Fruit fly (Drosophila melanogaster) Kc167 (cell line): ENCODE data around the gene CG32032.

Source experiments
- Myc ChIP-seq: fragments of >200 bp; optimal IDR thresholded peaks from 2 replicates; lab custom pipeline; 2017; ENCODE audit warnings: missing external identifiers
- Sin3A ChIP-seq: fragments of >200 bp; optimal IDR thresholded peaks from 2 replicates; lab custom pipeline; 2018; ENCODE audit warnings: missing external identifiers
- h ChIP-seq: fragments of >200 bp; optimal IDR thresholded peaks from 3 replicates; lab custom pipeline; 2018; ENCODE audit warnings: missing external identifiers
- ttk ChIP-seq: sonication (Bioruptor generic); optimal IDR thresholded peaks from 2 replicates; lab custom pipeline; 2017; ENCODE audit warnings: missing external identifiers

DNA sequence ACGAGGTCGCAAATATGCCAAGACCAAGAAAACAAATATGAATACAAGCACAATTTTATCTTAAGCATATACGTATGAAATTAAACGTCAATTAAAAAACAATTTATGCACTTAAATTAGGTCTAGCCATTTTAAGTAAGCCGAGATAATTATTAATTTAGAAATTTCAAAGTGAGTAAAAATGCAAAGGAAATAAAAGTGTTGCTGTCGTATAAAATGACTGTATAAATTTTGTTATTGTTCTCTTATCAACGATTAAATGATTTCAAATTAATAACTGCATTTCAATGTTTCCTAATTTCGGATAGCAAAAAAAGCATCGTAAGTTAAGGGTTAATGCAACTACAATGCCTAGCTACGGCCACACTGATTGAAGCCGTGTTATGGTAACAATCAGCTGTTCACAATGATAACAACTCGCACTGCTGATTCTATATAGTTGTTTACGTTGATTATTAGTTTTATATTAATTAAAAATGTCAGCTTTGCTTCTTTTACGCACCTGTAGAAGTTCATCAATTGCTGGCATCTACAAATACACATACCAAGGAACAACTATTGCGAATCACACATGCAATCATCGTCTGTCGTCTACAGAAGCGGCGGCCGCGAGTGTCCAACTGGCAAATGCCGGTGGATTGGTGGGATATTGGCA is 20.0 kb upstream of the CG32032 start, which contains the start of the genes CG4911 and CG4942:
- TF ChIP-seq h (lab: Kevin White, UChicago): no peak
- TF ChIP-seq Sin3A (lab: Kevin White, UChicago): no peak
- TF ChIP-seq ttk (lab: Kevin White, UChicago): no peak
- no peak for TF ChIP-seq Myc (lab: Kevin White, UChicago)
